Fruit fly (Drosophila melanogaster) whole organism: ENCODE results near the gene CG3625.

Source experiments
- CG8478 ChIP-seq: fragments of >200 bp; optimal IDR thresholded peaks from 2 replicates; lab custom pipeline; 2018; ENCODE audit warnings: inconsistent platforms
- Dll ChIP-seq: fragments of >200 bp; optimal IDR thresholded peaks from 2 replicates; lab custom pipeline; 2017
- EcR ChIP-seq, 2 experiments: fragments of >200 bp; optimal IDR thresholded peaks; 2 replicates each; lab custom pipeline; 2017; ENCODE audit warnings: missing biosample characterization in 2 of 2, missing genetic modification characterization in 2 of 2, missing genetic modification reagents in 2 of 2
- pan ChIP-seq: fragments of >200 bp; optimal IDR thresholded peaks from 2 replicates; lab custom pipeline; 2017
- psq ChIP-seq: fragments of >200 bp; optimal IDR thresholded peaks from 2 replicates; lab custom pipeline; 2017
- usp ChIP-seq: fragments of >200 bp; optimal IDR thresholded peaks from 2 replicates; lab custom pipeline; 2017; ENCODE audit warnings: missing biosample characterization, missing genetic modification characterization, mixed read lengths

Gene CG3625

dm6 chr2L:294452-295362 lies 3.1 kb upstream of the CG3625 start, which contains the start of the genes U2af38 and Stip1:
Gene U2af38 (minus strand): TSS chr2L:294681.
Gene Stip1 (plus strand): TSS chr2L:295122.
- TF ChIP-seq CG8478: no peak
- TF ChIP-seq usp (GFP tag; lab: Kevin White, UChicago): no peak
- no peak for TF ChIP-seq psq (lab: Kevin White, UChicago)
- no peak for TF ChIP-seq pan
- TF ChIP-seq EcR (GFP tag; optimal IDR thresholded peaks at IDR 0.05; lab: Kevin White, UChicago): peak; percentile 73 to 94

- no peak for TF ChIP-seq EcR (GFP tag; optimal IDR thresholded peaks at IDR 0.05; lab: Kevin White, UChicago)
- no peak for TF ChIP-seq usp (GFP tag; lab: Kevin White, UChicago)
- no peak for TF ChIP-seq CG8478
- TF ChIP-seq psq (lab: Kevin White, UChicago): no peak
- TF ChIP-seq Dll (lab: Kevin White, UChicago): no peak
- no peak for TF ChIP-seq pan
These were observed 706 bp upstream of the CG3625 start, which contains the start of gene CG11562 for dm6 chr2L:292301-292700. Gene CG11562 (plus strand): TSS chr2L:292419.

dm6 chr2L:290949-291348 lies 646 bp downstream of the CG3625 start:
- no peak for TF ChIP-seq EcR (GFP tag; optimal IDR thresholded peaks at IDR 0.05; lab: Kevin White, UChicago)
- no peak for TF ChIP-seq usp (GFP tag; lab: Kevin White, UChicago)
- no peak for TF ChIP-seq CG8478
- no peak for TF ChIP-seq pan
- no peak for TF ChIP-seq psq (lab: Kevin White, UChicago)
- TF ChIP-seq Dll (lab: Kevin White, UChicago): no peak

dm6 chr2L:290373-290772 lies 1.2 kb downstream of the CG3625 start:
- TF ChIP-seq Dll (lab: Kevin White, UChicago) (no peak), EcR (GFP tag; optimal IDR thresholded peaks at IDR 0.05; lab: Kevin White, UChicago) (no peak)

dm6 chr2L:289044-289443 lies 2.6 kb downstream of the CG3625 start, which contains the start of gene Amnionless:
Gene Amnionless (minus strand): TSS chr2L:289144.
- TF ChIP-seq psq (lab: Kevin White, UChicago) (no peak), pan (no peak), EcR (GFP tag; optimal IDR thresholded peaks at IDR 0.05; lab: Kevin White, UChicago) (no peak), Dll (lab: Kevin White, UChicago) (no peak), usp (GFP tag; lab: Kevin White, UChicago) (no peak), CG8478 (no peak)

dm6 chr2L:286421-286820 lies 5.2 kb downstream of the CG3625 start:
- peak in 1 of 2 experiments; percentile 4 for TF ChIP-seq EcR (GFP tag; optimal IDR thresholded peaks at IDR 0.05; lab: Kevin White, UChicago)
- TF ChIP-seq Dll (lab: Kevin White, UChicago): no peak

dm6 chr2L:285596-286023 lies 6.0 kb downstream of the CG3625 start:
- TF ChIP-seq EcR (GFP tag; optimal IDR thresholded peaks at IDR 0.05; lab: Kevin White, UChicago): no peak

dm6 chr2L:283071-283482 lies 8.5 kb downstream of the CG3625 start, which contains the start of gene CG11601:
Gene CG11601 (minus strand): TSS chr2L:283269.
- peak in 1 of 2 experiments; percentile 28 for TF ChIP-seq EcR (GFP tag; optimal IDR thresholded peaks at IDR 0.05; lab: Kevin White, UChicago)
- no peak for TF ChIP-seq psq (lab: Kevin White, UChicago)

dm6 chr2L:278134-278533 lies 13.5 kb downstream of the CG3625 start, which contains the start of gene CG17078:
Gene CG17078 (minus strand): TSS chr2L:278234.
- TF ChIP-seq Dll (lab: Kevin White, UChicago): no peak
- no peak for TF ChIP-seq psq (lab: Kevin White, UChicago)
- no peak for TF ChIP-seq usp (GFP tag; lab: Kevin White, UChicago)
- no peak for TF ChIP-seq CG8478
- no peak for TF ChIP-seq EcR (GFP tag; optimal IDR thresholded peaks at IDR 0.05; lab: Kevin White, UChicago)
- TF ChIP-seq pan: no peak

dm6 chr2L:277122-277671 lies 14.4 kb downstream of the CG3625 start, which contains the start of gene smo:
Gene smo (plus strand): TSS chr2L:277582.
- no peak for TF ChIP-seq EcR (GFP tag; optimal IDR thresholded peaks at IDR 0.05; lab: Kevin White, UChicago)

- no peak for TF ChIP-seq Dll (lab: Kevin White, UChicago)
- no peak for TF ChIP-seq pan
- TF ChIP-seq CG8478: no peak
- TF ChIP-seq usp (GFP tag; lab: Kevin White, UChicago): no peak
- TF ChIP-seq EcR (GFP tag; optimal IDR thresholded peaks at IDR 0.05; lab: Kevin White, UChicago): no peak
- no peak for TF ChIP-seq psq (lab: Kevin White, UChicago)
These were observed 18.0 kb downstream of the CG3625 start, which contains the start of the genes mbm and CG11555 for dm6 chr2L:273603-274002. Gene mbm (minus strand): TSS chr2L:273715. Gene CG11555 (plus strand): TSS chr2L:273836.

- TF ChIP-seq Dll (lab: Kevin White, UChicago) (no peak), EcR (GFP tag; optimal IDR thresholded peaks at IDR 0.05; lab: Kevin White, UChicago) (no peak), CG8478 (no peak), pan (no peak), usp (GFP tag; lab: Kevin White, UChicago) (no peak), psq (lab: Kevin White, UChicago) (no peak)
These were observed 20.0 kb downstream of the CG3625 start, which contains the start of gene Dus1 for dm6 chr2L:271553-271952. Gene Dus1 (minus strand): TSS chr2L:271744.
